In the genomic region with DNA sequence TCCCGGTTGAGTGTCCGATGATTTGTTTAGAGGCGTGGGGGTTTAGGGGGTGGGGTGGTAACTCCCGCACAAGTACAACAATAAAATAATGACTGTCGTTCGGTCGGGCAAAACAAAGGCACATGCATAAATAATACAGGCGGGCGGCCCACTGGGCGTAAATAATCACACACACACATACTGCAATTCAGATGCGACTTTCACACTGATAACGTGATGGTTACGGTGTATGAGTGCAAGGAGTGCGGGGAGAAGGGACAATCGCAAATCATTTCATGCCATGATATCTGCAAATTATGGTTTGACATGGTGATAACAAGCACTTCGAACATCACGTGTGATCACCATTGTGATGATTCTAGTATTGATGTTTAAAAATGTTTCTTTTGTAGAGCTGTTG, we compare ENCODE assay signal across 5 fruit fly cellular contexts.
TF ChIP-seq lines count a peak whose summit lies in the region.

No protein-coding gene starts in this region.

- TF ChIP-seq CTCF in whole organism, embryonic (GFP tag; optimal IDR thresholded peaks at IDR 0.05; lab: Kevin White, UChicago) = no peak

TF ChIP-seq in whole organism, adult, 20 proteins besides CTCF, POLR2A, EP300 and RAD21:
- TF ChIP-seq CG1620 (GFP tag; optimal IDR thresholded peaks at IDR 0.05; lab: Kevin White, UChicago) (no peak), toe (GFP tag; optimal IDR thresholded peaks at IDR 0.05; lab: Kevin White, UChicago) (no peak), bab1 (GFP tag; optimal IDR thresholded peaks at IDR 0.05; lab: Kevin White, UChicago) (no peak), CG12768 (GFP tag; optimal IDR thresholded peaks at IDR 0.05; lab: Kevin White, UChicago) (peak; percentile 1), Mnt (GFP tag; optimal IDR thresholded peaks at IDR 0.05; lab: Kevin White, UChicago) (peak; percentile 21), cic (GFP tag; optimal IDR thresholded peaks at IDR 0.05; lab: Kevin White, UChicago) (peak; percentile 51), cnc (optimal IDR thresholded peaks at IDR 0.05; lab: Kevin White, UChicago) (no peak), CG33017 (tag; optimal IDR thresholded peaks at IDR 0.05; lab: Kevin White, UChicago) (no peak), kay (GFP tag; lab: Kevin White, UChicago; ENCODE audit: borderline replicate concordance) (no peak), pad (GFP tag; optimal IDR thresholded peaks at IDR 0.05; lab: Kevin White, UChicago) (no peak)

TF ChIP-seq in whole organism, embryonic, 481 proteins besides CTCF, POLR2A, EP300 and RAD21:
- no peak for TF ChIP-seq wor (GFP tag; IDR thresholded peaks at IDR 0.05; lab: Robert Waterston, UW)
- peak; percentile 42 for TF ChIP-seq gcm (GFP tag; optimal IDR thresholded peaks at IDR 0.05; lab: Kevin White, UChicago)
- TF ChIP-seq sug (tag; optimal IDR thresholded peaks at IDR 0.05; lab: Kevin White, UChicago) = peak; percentile 54
- TF ChIP-seq CG4404 (GFP tag; IDR thresholded peaks at IDR 0.05; lab: Robert Waterston, UW) = no peak
- peak; percentile 30 for TF ChIP-seq exex (tag; optimal IDR thresholded peaks at IDR 0.05; lab: Kevin White, UChicago)
- TF ChIP-seq cwo (GFP tag; optimal IDR thresholded peaks at IDR 0.05; lab: Kevin White, UChicago) = peak; percentile 59
- TF ChIP-seq CG12769 (tag; optimal IDR thresholded peaks at IDR 0.05; lab: Kevin White, UChicago) = no peak
- TF ChIP-seq crol (GFP tag; IDR thresholded peaks at IDR 0.05; lab: Robert Waterston, UW) = peak; percentile 61
- TF ChIP-seq cg (GFP tag; optimal IDR thresholded peaks at IDR 0.05; lab: Kevin White, UChicago) = peak; percentile 7
- TF ChIP-seq mirr (GFP tag; optimal IDR thresholded peaks at IDR 0.05; lab: Kevin White, UChicago) = peak; percentile 38
- no peak for TF ChIP-seq eyg (GFP tag; optimal IDR thresholded peaks at IDR 0.05; lab: Kevin White, UChicago)
- TF ChIP-seq CG15479 (GFP tag; optimal IDR thresholded peaks at IDR 0.05; lab: Kevin White, UChicago) = peak; percentile 65
- peak; percentile 14 for TF ChIP-seq Med (GFP tag; lab: Kevin White, UChicago)
- peak; percentile 22 for TF ChIP-seq nom (GFP tag; optimal IDR thresholded peaks at IDR 0.05; lab: Kevin White, UChicago)
- peak; percentile 28; the same call in 1 of the 2 replicates for TF ChIP-seq ato (GFP tag; IDR thresholded peaks at IDR 0.05; lab: Robert Waterston, UW; ENCODE audit: partially characterized antibody)
- TF ChIP-seq CG14441 (GFP tag; IDR thresholded peaks at IDR 0.05; lab: Robert Waterston, UW) = no peak
- TF ChIP-seq ap (GFP tag; IDR thresholded peaks at IDR 0.05; lab: Robert Waterston, UW) = 0 out of 2 replicates have a peak, but pooled peaks have one; percentile 7
- TF ChIP-seq sens (GFP tag; lab: Kevin White, UChicago) = peak; percentile 8

TF ChIP-seq in whole organism, prepupa, 60 proteins besides CTCF, POLR2A, EP300 and RAD21:
- TF ChIP-seq CG8119 (GFP tag; IDR thresholded peaks at IDR 0.05; lab: Robert Waterston, UW) = no peak
- TF ChIP-seq vri (GFP tag; optimal IDR thresholded peaks at IDR 0.05; lab: Kevin White, UChicago) = peak; percentile 85
- peak; percentile 67 for TF ChIP-seq Sox14 (GFP tag; optimal IDR thresholded peaks at IDR 0.05; lab: Kevin White, UChicago)
- 0 out of 3 replicates have a peak, but pooled peaks have one; percentile 23 for TF ChIP-seq CG6163 (GFP tag; IDR thresholded peaks at IDR 0.05; lab: Robert Waterston, UW)
- TF ChIP-seq CG3919 (GFP tag; optimal IDR thresholded peaks at IDR 0.05; lab: Kevin White, UChicago) = peak; percentile 9
- TF ChIP-seq svp (GFP tag; lab: Kevin White, UChicago) = peak; percentile 87
- peak; percentile 37 for TF ChIP-seq Eip93F (GFP tag; optimal IDR thresholded peaks at IDR 0.05; lab: Kevin White, UChicago)
- no peak for TF ChIP-seq acj6 (GFP tag; optimal IDR thresholded peaks at IDR 0.05; lab: Kevin White, UChicago)
- TF ChIP-seq fkh (GFP tag; optimal IDR thresholded peaks at IDR 0.05; lab: Kevin White, UChicago) = peak; percentile 20
- TF ChIP-seq Eip78C (GFP tag; lab: Kevin White, UChicago) = peak; percentile 63
- TF ChIP-seq Eip75B (GFP tag; optimal IDR thresholded peaks at IDR 0.05; lab: Kevin White, UChicago) = no peak
- no peak for TF ChIP-seq Ets96B (tag; optimal IDR thresholded peaks at IDR 0.05; lab: Kevin White, UChicago)
- no peak for TF ChIP-seq CG31627 (GFP tag; optimal IDR thresholded peaks at IDR 0.05; lab: Kevin White, UChicago)
- TF ChIP-seq CG6808 (GFP tag; optimal IDR thresholded peaks at IDR 0.05; lab: Kevin White, UChicago) = no peak
- peak in 1 of 2 experiments; percentile 9 for TF ChIP-seq ss (GFP tag; optimal IDR thresholded peaks at IDR 0.05; lab: Kevin White, UChicago)
- no peak for TF ChIP-seq CG9139 (GFP tag; optimal IDR thresholded peaks at IDR 0.05; lab: Kevin White, UChicago)
- no peak for TF ChIP-seq achi (GFP tag; optimal IDR thresholded peaks at IDR 0.05; lab: Kevin White, UChicago)
- TF ChIP-seq Gug (GFP tag; IDR thresholded peaks at IDR 0.05; lab: Robert Waterston, UW) = no peak
- no peak for TF ChIP-seq salr (GFP tag; optimal IDR thresholded peaks at IDR 0.05; lab: Kevin White, UChicago)

TF ChIP-seq in whole organism, pupa, 21 proteins besides CTCF, POLR2A, EP300 and RAD21:
- no peak for TF ChIP-seq CG10348 (GFP tag; IDR thresholded peaks at IDR 0.05; lab: Robert Waterston, UW)
- TF ChIP-seq CG34367 (tag; optimal IDR thresholded peaks at IDR 0.05; lab: Kevin White, UChicago) = no peak
- TF ChIP-seq CG8159 (tag; optimal IDR thresholded peaks at IDR 0.05; lab: Kevin White, UChicago) = no peak
- no peak for TF ChIP-seq Pif1A (GFP tag; optimal IDR thresholded peaks at IDR 0.05; lab: Kevin White, UChicago)
- no peak for TF ChIP-seq CG13204 (GFP tag; optimal IDR thresholded peaks at IDR 0.05; lab: Kevin White, UChicago)
- no peak for TF ChIP-seq CG12605 (GFP tag; IDR thresholded peaks at IDR 0.05; lab: Robert Waterston, UW)
- no peak for TF ChIP-seq rn (GFP tag; IDR thresholded peaks at IDR 0.05; lab: Robert Waterston, UW)
- TF ChIP-seq gl (tag; optimal IDR thresholded peaks at IDR 0.05; lab: Kevin White, UChicago) = no peak
- TF ChIP-seq CG4496 (GFP tag; IDR thresholded peaks at IDR 0.05; lab: Robert Waterston, UW) = no peak
- no peak for TF ChIP-seq CG9948 (tag; optimal IDR thresholded peaks at IDR 0.05; lab: Kevin White, UChicago)
- no peak for TF ChIP-seq D1 (tag; optimal IDR thresholded peaks at IDR 0.05; lab: Kevin White, UChicago)
- no peak for TF ChIP-seq Snoo (tag; optimal IDR thresholded peaks at IDR 0.05; lab: Kevin White, UChicago)
- 0 out of 2 replicates have a peak, but pooled peaks have one; percentile 15 for TF ChIP-seq CG32121 (GFP tag; IDR thresholded peaks at IDR 0.05; lab: Robert Waterston, UW)
- TF ChIP-seq Ets98B (GFP tag; IDR thresholded peaks at IDR 0.05; lab: Robert Waterston, UW) = 0 out of 2 replicates have a peak, but pooled peaks have one; percentile 19
- TF ChIP-seq CG15710 (tag; optimal IDR thresholded peaks at IDR 0.05; lab: Kevin White, UChicago) = no peak
- peak; percentile 8 for TF ChIP-seq EcR (GFP tag; optimal IDR thresholded peaks at IDR 0.05; lab: Kevin White, UChicago)
TF ChIP-seq in whole organism, pupa: peak in this region for 3.

TF ChIP-seq in whole organism, wandering third instar larva, 38 proteins besides CTCF, POLR2A, EP300 and RAD21:
- no peak for TF ChIP-seq jim (GFP tag; optimal IDR thresholded peaks at IDR 0.05; lab: Kevin White, UChicago)
- TF ChIP-seq br (GFP tag; optimal IDR thresholded peaks at IDR 0.05; lab: Kevin White, UChicago) = peak; percentile 50
- TF ChIP-seq CrebA (GFP tag; optimal IDR thresholded peaks at IDR 0.05; lab: Kevin White, UChicago; ENCODE audit: borderline replicate concordance) = peak; percentile 15
- TF ChIP-seq pan (optimal IDR thresholded peaks at IDR 0.05; lab: Kevin White, UChicago) = no peak
- no peak for TF ChIP-seq Hr78 (GFP tag; optimal IDR thresholded peaks at IDR 0.05; lab: Kevin White, UChicago)
- peak; percentile 28 for TF ChIP-seq Hnf4 (GFP tag; optimal IDR thresholded peaks at IDR 0.05; lab: Kevin White, UChicago)
- TF ChIP-seq CG9705 (GFP tag; optimal IDR thresholded peaks at IDR 0.05; lab: Kevin White, UChicago) = no peak
- no peak for TF ChIP-seq sage (GFP tag; optimal IDR thresholded peaks at IDR 0.05; lab: Kevin White, UChicago)
- TF ChIP-seq rgr (GFP tag; optimal IDR thresholded peaks at IDR 0.05; lab: Kevin White, UChicago) = peak; percentile 4
- TF ChIP-seq dl (GFP tag; optimal IDR thresholded peaks at IDR 0.05; lab: Kevin White, UChicago; ENCODE audit: insufficient read depth in 1 of 2, partially characterized antibody in 2 of 2) = no peak
- no peak for TF ChIP-seq Vsx2 (GFP tag; optimal IDR thresholded peaks at IDR 0.05; lab: Kevin White, UChicago; ENCODE audit: partially characterized antibody)
- no peak for TF ChIP-seq Abd-B (GFP tag; optimal IDR thresholded peaks at IDR 0.05; lab: Kevin White, UChicago)
- TF ChIP-seq fru (GFP tag; optimal IDR thresholded peaks at IDR 0.05; lab: Kevin White, UChicago) = peak; percentile 3
- peak; percentile 39 for TF ChIP-seq h (GFP tag; optimal IDR thresholded peaks at IDR 0.05; lab: Kevin White, UChicago)
- no peak for TF ChIP-seq OdsH (GFP tag; optimal IDR thresholded peaks at IDR 0.05; lab: Kevin White, UChicago)
- TF ChIP-seq Sp1 (GFP tag; optimal IDR thresholded peaks at IDR 0.05; lab: Kevin White, UChicago) = peak; percentile 17
- TF ChIP-seq Rel (GFP tag; optimal IDR thresholded peaks at IDR 0.05; lab: Kevin White, UChicago) = no peak
- peak; percentile 42 for TF ChIP-seq Rel (tag; optimal IDR thresholded peaks at IDR 0.05; lab: Kevin White, UChicago)
- no peak for TF ChIP-seq HLH106 (tag; optimal IDR thresholded peaks at IDR 0.05; lab: Kevin White, UChicago)
- TF ChIP-seq psq (GFP tag; optimal IDR thresholded peaks at IDR 0.05; lab: Kevin White, UChicago) = no peak
- no peak for TF ChIP-seq usp (GFP tag; optimal IDR thresholded peaks at IDR 0.05; lab: Kevin White, UChicago)
- no peak for TF ChIP-seq dmrt93B (GFP tag; optimal IDR thresholded peaks at IDR 0.05; lab: Kevin White, UChicago)
